Worm (Caenorhabditis elegans) whole organism, young adult: ENCODE results near the gene dsl-5.

Experiments used
- B0261.1 ChIP-seq: sonication (generic microtip); optimal IDR thresholded peaks from 2 replicates; lab custom pipeline; 2016; ENCODE audit warnings: mild to moderate bottlenecking, missing genetic modification characterization, moderate library complexity, missing compliant biosample characterization
- C17E4.6 ChIP-seq: fragments of 200-800 bp; sonication (Bioruptor generic); IDR thresholded peaks from 2 replicates; pipeline ENCODE4 v1.3.6; 2022; ENCODE audit warnings: missing genetic modification reagents, missing genetic modification characterization, missing compliant biosample characterization
- F23B12.7 ChIP-seq: sonication (generic microtip); optimal IDR thresholded peaks from 2 replicates; lab custom pipeline; 2017; ENCODE audit warnings: missing genetic modification characterization, mild to moderate bottlenecking, missing compliant biosample characterization, antibody characterized with exemption, moderate library complexity; ENCODE audit not compliant: insufficient read depth
- F39B2.1 ChIP-seq: fragments of 200-800 bp; sonication (Bioruptor generic); IDR thresholded peaks from 2 replicates; pipeline ENCODE4 v1.3.6; 2022; ENCODE audit warnings: missing genetic modification reagents, missing genetic modification characterization, missing compliant biosample characterization
- F49E8.2 ChIP-seq: sonication (generic microtip); optimal IDR thresholded peaks from 3 replicates; lab custom pipeline; 2017; ENCODE audit warnings: missing genetic modification characterization, mild to moderate bottlenecking, missing compliant biosample characterization, antibody characterized with exemption, moderate library complexity; ENCODE audit not compliant: insufficient read depth
- F52B5.7 ChIP-seq: sonication (generic microtip); optimal IDR thresholded peaks from 2 replicates; lab custom pipeline; 2016; ENCODE audit warnings: mild to moderate bottlenecking, missing genetic modification characterization, missing compliant biosample characterization
- T07F8.4 ChIP-seq: sonication (generic microtip); optimal IDR thresholded peaks from 2 replicates; lab custom pipeline; 2016; ENCODE audit warnings: mild to moderate bottlenecking, missing genetic modification characterization, moderate library complexity, missing compliant biosample characterization
- T26A5.8 ChIP-seq: sonication (generic microtip); optimal IDR thresholded peaks from 2 replicates; lab custom pipeline; 2016; ENCODE audit warnings: missing genetic modification characterization, missing compliant biosample characterization
- Y56A3A.18 ChIP-seq: fragments of 200-800 bp; sonication (Bioruptor generic); IDR thresholded peaks from 2 replicates; pipeline ENCODE4 v1.3.6; 2022; ENCODE audit warnings: missing genetic modification reagents, missing genetic modification characterization, missing compliant biosample characterization
- Y67H2A.10 ChIP-seq: fragments of 200-800 bp; sonication (Bioruptor generic); conservative IDR thresholded peaks from 2 replicates; pipeline ENCODE4 v1.3.6; 2022; ENCODE audit warnings: missing genetic modification reagents, missing genetic modification characterization, missing compliant biosample characterization
- Y95B8A.8 ChIP-seq: fragments of 200-800 bp; sonication (Bioruptor generic); IDR thresholded peaks from 2 replicates; pipeline ENCODE4 v1.3.6; 2022; ENCODE audit warnings: missing genetic modification reagents, missing genetic modification characterization, missing compliant biosample characterization
- akir-1 ChIP-seq: fragments of 200-800 bp; sonication (Bioruptor generic); optimal IDR thresholded peaks from 2 replicates; lab custom pipeline; 2018; ENCODE audit warnings: mild to moderate bottlenecking, missing genetic modification characterization, moderate library complexity, missing compliant biosample characterization
- aptf-2 ChIP-seq: fragments of 200-800 bp; sonication (Bioruptor generic); conservative IDR thresholded peaks from 2 replicates; pipeline ENCODE4 v1.3.6; 2022; ENCODE audit warnings: missing genetic modification reagents, missing genetic modification characterization, missing compliant biosample characterization
- aptf-3 ChIP-seq: fragments of 200-800 bp; sonication (Bioruptor generic); IDR thresholded peaks from 2 replicates; pipeline ENCODE4 v1.3.6; 2022; ENCODE audit warnings: missing genetic modification characterization, missing compliant biosample characterization
- atf-7 ChIP-seq: sonication (generic microtip); optimal IDR thresholded peaks from 2 replicates; lab custom pipeline; 2017; ENCODE audit warnings: mild to moderate bottlenecking, missing genetic modification characterization, missing compliant biosample characterization
- athp-1 ChIP-seq: sonication (generic microtip); optimal IDR thresholded peaks from 2 replicates; lab custom pipeline; 2017; ENCODE audit warnings: mild to moderate bottlenecking, missing genetic modification characterization, missing compliant biosample characterization
- attf-5 ChIP-seq: fragments of 200-800 bp; sonication (Bioruptor generic); optimal IDR thresholded peaks from 2 replicates; lab custom pipeline; 2018; ENCODE audit warnings: mild to moderate bottlenecking, missing genetic modification characterization, missing compliant biosample characterization
- bed-2 ChIP-seq: fragments of 200-800 bp; sonication (Bioruptor generic); IDR thresholded peaks from 2 replicates; pipeline ENCODE4 v1.3.6; 2022; ENCODE audit warnings: missing genetic modification reagents, missing genetic modification characterization, missing compliant biosample characterization
- cebp-1 ChIP-seq, 2 experiments: fragments of 200-800 bp in 1 of 2; sonication (Bioruptor generic) in 1 of 2; sonication (generic microtip) in 1 of 2; IDR thresholded peaks in 1 of 2; optimal IDR thresholded peaks in 1 of 2; 2 replicates each; pipeline versions ENCODE4 v1.3.6 to Lab custom; 2017 to 2022; ENCODE audit warnings: missing compliant biosample characterization in 2 of 2, missing genetic modification characterization in 2 of 2, mild to moderate bottlenecking in 1 of 2, missing genetic modification reagents in 1 of 2, moderate library complexity in 1 of 2
- ceh-100 ChIP-seq: fragments of 200-800 bp; sonication (Bioruptor generic); IDR thresholded peaks from 2 replicates; pipeline ENCODE4 v1.3.6; 2022; ENCODE audit warnings: missing genetic modification reagents, missing genetic modification characterization, missing compliant biosample characterization
- ceh-79 ChIP-seq: sonication (generic microtip); optimal IDR thresholded peaks from 2 replicates; lab custom pipeline; 2017; ENCODE audit warnings: mild to moderate bottlenecking, missing genetic modification characterization, missing compliant biosample characterization
- chd-7 ChIP-seq: sonication (generic microtip); optimal IDR thresholded peaks from 2 replicates; lab custom pipeline; 2016; ENCODE audit warnings: mild to moderate bottlenecking, missing genetic modification characterization, moderate library complexity, missing compliant biosample characterization
- die-1 ChIP-seq: sonication (generic microtip); optimal IDR thresholded peaks from 2 replicates; lab custom pipeline; 2016; ENCODE audit warnings: missing genotype, mild to moderate bottlenecking, missing genetic modification characterization, missing compliant biosample characterization
- dox-1 ChIP-seq: fragments of 200-800 bp; sonication (Bioruptor generic); IDR thresholded peaks from 2 replicates; pipeline ENCODE4 v1.3.6; 2022; ENCODE audit warnings: missing genetic modification reagents, missing genetic modification characterization, missing compliant biosample characterization
- egl-18 ChIP-seq: fragments of 200-800 bp; sonication (Bioruptor generic); IDR thresholded peaks from 2 replicates; pipeline ENCODE4 v1.3.6; 2022; ENCODE audit warnings: missing genetic modification reagents, missing genetic modification characterization, missing compliant biosample characterization
- ekl-4 ChIP-seq: fragments of 200-800 bp; sonication (Bioruptor generic); IDR thresholded peaks from 2 replicates; pipeline ENCODE4 v1.3.6; 2022; ENCODE audit warnings: missing genetic modification reagents, missing genetic modification characterization, missing compliant biosample characterization
- ets-4 ChIP-seq: fragments of 200-800 bp; sonication (Bioruptor generic); optimal IDR thresholded peaks from 2 replicates; lab custom pipeline; 2018; ENCODE audit warnings: mild to moderate bottlenecking, missing genetic modification characterization, missing compliant biosample characterization
- gei-17 ChIP-seq: fragments of 200-800 bp; sonication (Bioruptor generic); optimal IDR thresholded peaks from 2 replicates; lab custom pipeline; 2018; ENCODE audit warnings: mild to moderate bottlenecking, missing genetic modification characterization, missing compliant biosample characterization
- him-1 ChIP-seq: sonication (generic microtip); optimal IDR thresholded peaks from 2 replicates; lab custom pipeline; 2016; ENCODE audit warnings: missing genotype, missing genetic modification reagents, missing genetic modification characterization, missing compliant biosample characterization
- hmg-1.2 ChIP-seq: fragments of 200-800 bp; sonication (Bioruptor generic); IDR thresholded peaks from 2 replicates; pipeline ENCODE4 v1.3.6; 2022; ENCODE audit warnings: missing genetic modification reagents, missing genetic modification characterization, missing compliant biosample characterization
- hmg-20 ChIP-seq: fragments of 200-800 bp; sonication (Bioruptor generic); IDR thresholded peaks from 2 replicates; pipeline ENCODE4 v1.3.6; 2022; ENCODE audit warnings: missing genetic modification reagents, missing genetic modification characterization, missing compliant biosample characterization
- hrde-1 ChIP-seq: sonication (generic microtip); optimal IDR thresholded peaks from 2 replicates; lab custom pipeline; 2016; ENCODE audit warnings: missing genetic modification characterization, mild to moderate bottlenecking, missing compliant biosample characterization, moderate library complexity, missing genotype, missing genetic modification reagents, borderline replicate concordance
- let-526 ChIP-seq: fragments of 200-800 bp; sonication (Bioruptor generic); IDR thresholded peaks from 2 replicates; pipeline ENCODE4 v1.3.6; 2022; ENCODE audit warnings: missing genetic modification reagents, missing genetic modification characterization, missing compliant biosample characterization
- let-607 ChIP-seq, 2 experiments: fragments of 200-800 bp in 1 of 2; sonication (Bioruptor generic) in 1 of 2; sonication (generic microtip) in 1 of 2; optimal IDR thresholded peaks; 2 replicates each; lab custom pipeline; 2016 to 2018; ENCODE audit warnings: mild to moderate bottlenecking in 2 of 2, missing compliant biosample characterization in 2 of 2, missing genetic modification characterization in 2 of 2, moderate library complexity in 2 of 2, missing genotype in 1 of 2
- lin-35 ChIP-seq, 3 experiments: fragments of 150-350 bp in 2 of 3; sonication (generic microtip) in 1 of 3; optimal IDR thresholded peaks; 2 replicates each; lab custom pipeline; 2014 to 2018; ENCODE audit warnings: missing biosample characterization in 3 of 3, missing genetic modification characterization in 3 of 3, missing genetic modification reagents in 3 of 3
- madf-3 ChIP-seq: fragments of 200-800 bp; sonication (Bioruptor generic); IDR thresholded peaks from 2 replicates; pipeline ENCODE4 v1.3.6; 2022; ENCODE audit warnings: missing genetic modification reagents, missing genetic modification characterization, missing compliant biosample characterization
- mes-4 ChIP-seq: sonication (generic microtip); optimal IDR thresholded peaks from 2 replicates; lab custom pipeline; 2016; ENCODE audit warnings: missing genotype, missing genetic modification characterization, missing compliant biosample characterization
- nfya-2 ChIP-seq: fragments of 200-800 bp; sonication (Bioruptor generic); IDR thresholded peaks from 2 replicates; pipeline ENCODE4 v1.3.6; 2022; ENCODE audit warnings: missing genetic modification reagents, missing genetic modification characterization, missing compliant biosample characterization
- nfyb-1 ChIP-seq: fragments of 200-800 bp; sonication (Bioruptor generic); IDR thresholded peaks from 2 replicates; pipeline ENCODE4 v1.3.6; 2022; ENCODE audit warnings: missing genetic modification reagents, missing genetic modification characterization, missing compliant biosample characterization
- nhr-80 ChIP-seq: sonication (generic microtip); optimal IDR thresholded peaks from 2 replicates; lab custom pipeline; 2016; ENCODE audit warnings: missing genetic modification characterization, missing compliant biosample characterization
- snpc-3.4 ChIP-seq: sonication (generic microtip); optimal IDR thresholded peaks from 2 replicates; lab custom pipeline; 2017; ENCODE audit warnings: missing genetic modification characterization, mild to moderate bottlenecking, missing compliant biosample characterization, antibody characterized with exemption, moderate library complexity, missing genotype, missing genetic modification reagents
- somi-1 ChIP-seq: fragments of 200-800 bp; sonication (Bioruptor generic); optimal IDR thresholded peaks from 2 replicates; lab custom pipeline; 2018; ENCODE audit warnings: mild to moderate bottlenecking, missing genetic modification characterization, missing compliant biosample characterization
- sptf-2 ChIP-seq: fragments of 200-800 bp; sonication (Bioruptor generic); optimal IDR thresholded peaks from 2 replicates; lab custom pipeline; 2018; ENCODE audit warnings: mild to moderate bottlenecking, missing genetic modification characterization, missing compliant biosample characterization
- tbp1 ChIP-seq: fragments of 200-800 bp; sonication (Bioruptor generic); optimal IDR thresholded peaks from 2 replicates; lab custom pipeline; 2018; ENCODE audit warnings: mild to moderate bottlenecking, missing genetic modification characterization, missing compliant biosample characterization
- tbx-9 ChIP-seq: sonication (generic microtip); optimal IDR thresholded peaks from 2 replicates; lab custom pipeline; 2016; ENCODE audit warnings: borderline replicate concordance, missing genetic modification characterization, inconsistent platforms, missing compliant biosample characterization
- unc-130 ChIP-seq: sonication (generic microtip); optimal IDR thresholded peaks from 2 replicates; lab custom pipeline; 2016; ENCODE audit warnings: missing genetic modification reagents, missing genetic modification characterization, missing compliant biosample characterization
- ztf-28 ChIP-seq: fragments of 200-800 bp; sonication (Bioruptor generic); IDR thresholded peaks from 2 replicates; pipeline ENCODE4 v1.3.6; 2022; ENCODE audit warnings: missing genetic modification reagents, missing genetic modification characterization, missing compliant biosample characterization

Gene dsl-5

ce11 chrIV:11594191-11594673 lies 26.6 kb downstream of the dsl-5 start, which contains the start of gene mig-38 (continued):
- TF ChIP-seq F49E8.2 (tag; lab: Kevin White, UChicago) (no peak), cebp-1 (GFP tag; IDR thresholded peaks at IDR 0.05; lab: Robert Waterston, UW) (no peak), cebp-1 (tag; optimal IDR thresholded peaks at IDR 0.05; lab: Kevin White, UChicago) (peak; percentile 54), mes-4 (tag; lab: Kevin White, UChicago) (no peak), gei-17 (peak; percentile 32), sptf-2 (peak; percentile 25), unc-130 (GFP tag; lab: Kevin White, UChicago) (no peak), ceh-79 (tag; lab: Kevin White, UChicago) (no peak), F23B12.7 (tag; lab: Kevin White, UChicago) (peak; percentile 53), Y95B8A.8 (GFP tag; lab: Robert Waterston, UW) (0 out of 2 replicates have a peak, but pooled peaks have one; percentile 13), athp-1 (tag; lab: Kevin White, UChicago) (peak; percentile 29), egl-18 (no peak), F39B2.1 (GFP tag; lab: Robert Waterston, UW) (no peak), nfya-2 (no peak), F52B5.7 (tag; lab: Kevin White, UChicago) (no peak), tbp1 (GFP tag; lab: Kevin White, UChicago) (peak; percentile 10), aptf-3 (GFP tag; lab: Robert Waterston, UW) (no peak), C17E4.6 (0 out of 2 replicates have a peak, but pooled peaks have one; percentile 20), Y67H2A.10 (GFP tag; lab: Robert Waterston, UW) (no peak), T26A5.8 (tag; lab: Kevin White, UChicago) (no peak), nhr-80 (tag; lab: Kevin White, UChicago) (peak; percentile 75), bed-2 (GFP tag; lab: Robert Waterston, UW) (no peak), nfyb-1 (GFP tag; lab: Robert Waterston, UW) (no peak; the same call in 1 of the 2 replicates), aptf-2 (GFP tag; lab: Robert Waterston, UW) (no peak), let-526 (GFP tag; lab: Robert Waterston, UW) (no peak), let-607 (tag; optimal IDR thresholded peaks at IDR 0.05; lab: Kevin White, UChicago) (peak in 1 of 2 experiments; percentile 10), ceh-100 (GFP tag; lab: Robert Waterston, UW) (no peak), atf-7 (tag; lab: Kevin White, UChicago) (peak; percentile 22), hrde-1 (tag; lab: Kevin White, UChicago) (no peak), him-1 (tag; lab: Kevin White, UChicago) (no peak), somi-1 (GFP tag; lab: Kevin White, UChicago) (peak; percentile 22), hmg-1.2 (GFP tag; lab: Robert Waterston, UW) (peak; percentile 41; the same call in 1 of the 2 replicates), Y56A3A.18 (GFP tag; lab: Robert Waterston, UW) (no peak), B0261.1 (tag; lab: Kevin White, UChicago) (no peak), die-1 (no peak), ekl-4 (GFP tag; lab: Robert Waterston, UW) (no peak), lin-35 (GFP tag; optimal IDR thresholded peaks at IDR 0.05; lab: Kevin White, UChicago) (no peak), tbx-9 (no peak), snpc-3.4 (tag; lab: Kevin White, UChicago) (no peak), chd-7 (tag; lab: Kevin White, UChicago) (peak; percentile 48), attf-5 (GFP tag; lab: Kevin White, UChicago) (peak; percentile 40), ztf-28 (GFP tag; lab: Robert Waterston, UW) (no peak), ets-4 (GFP tag; lab: Kevin White, UChicago) (no peak), hmg-20 (GFP tag; lab: Robert Waterston, UW) (no peak), dox-1 (peak; percentile 55), madf-3 (no peak), akir-1 (GFP tag; lab: Kevin White, UChicago) (peak; percentile 3), T07F8.4 (tag; lab: Kevin White, UChicago) (no peak)
